Fruit fly (Drosophila melanogaster): ENCODE data around the gene CG3961.

dm6 chr3L:18860467-18860866 is 29.8 kb downstream of the CG3961 start:
- TF ChIP-seq cnc (optimal IDR thresholded peaks at IDR 0.05) = no peak
- TF ChIP-seq bab1 (GFP tag; optimal IDR thresholded peaks at IDR 0.05) = no peak

Measured in whole organism, adult.